Fruit fly (Drosophila melanogaster): ENCODE results near the gene CG42353.

The CG42353 gene

DNA sequence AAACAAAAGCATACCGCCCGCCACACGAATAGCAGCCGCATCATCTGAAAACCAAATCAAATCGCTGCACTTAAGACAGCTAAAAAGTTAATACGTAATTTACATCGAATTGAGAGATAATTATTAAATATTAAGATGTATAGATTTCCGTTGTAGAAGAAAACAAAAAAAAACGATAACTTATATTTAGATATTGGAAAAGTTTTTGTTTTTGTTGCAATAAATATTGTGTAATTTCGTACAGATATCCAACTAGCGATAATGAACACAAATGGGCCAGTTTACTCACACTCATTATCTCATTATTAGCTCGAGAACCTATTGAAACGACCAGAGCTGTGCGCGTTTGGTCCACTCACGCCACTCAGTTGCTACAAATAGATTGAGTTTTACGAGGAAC lies 35.9 kb upstream of the CG42353 start (continued):
- TF ChIP-seq CG4854 (GFP tag; optimal IDR thresholded peaks at IDR 0.05) (no peak), CG14014 (GFP tag; IDR thresholded peaks at IDR 0.05) (no peak), ind (GFP tag; optimal IDR thresholded peaks at IDR 0.05) (peak; percentile 51), fd102C (GFP tag; optimal IDR thresholded peaks at IDR 0.05) (no peak), Mes4 (GFP tag; optimal IDR thresholded peaks at IDR 0.05) (peak; percentile 4), GATAe (GFP tag; conservative IDR thresholded peaks at IDR 0.05) (no peak), salm (tag; optimal IDR thresholded peaks at IDR 0.05) (peak; percentile 52), ERR (GFP tag; optimal IDR thresholded peaks at IDR 0.05) (no peak), NFAT (GFP tag; IDR thresholded peaks at IDR 0.05) (peak; percentile 13; the same call in 1 of the 2 replicates), CG12391 (tag; optimal IDR thresholded peaks at IDR 0.05) (peak; percentile 74), Optix (GFP tag; IDR thresholded peaks at IDR 0.05) (no peak), Lhr (GFP tag; optimal IDR thresholded peaks at IDR 0.05) (peak; percentile 39), klu (GFP tag; IDR thresholded peaks at IDR 0.05) (no peak), CG10366 (GFP tag; IDR thresholded peaks at IDR 0.05) (no peak), Hr51 (GFP tag; optimal IDR thresholded peaks at IDR 0.05) (peak in 1 of 2 experiments; percentile 78), Sin3A (optimal IDR thresholded peaks at IDR 0.05) (no peak), CG34376 (GFP tag; optimal IDR thresholded peaks at IDR 0.05) (no peak), tup (GFP tag; optimal IDR thresholded peaks at IDR 0.05) (no peak), Fer2 (tag; optimal IDR thresholded peaks at IDR 0.05) (no peak), Lim3 (GFP tag; IDR thresholded peaks at IDR 0.05) (no peak), CG12769 (tag; optimal IDR thresholded peaks at IDR 0.05) (peak; percentile 4), CG18476 (GFP tag; optimal IDR thresholded peaks at IDR 0.05) (peak; percentile 39), Opbp (GFP tag; IDR thresholded peaks at IDR 0.05; ENCODE audit: partially characterized antibody) (no peak), h (optimal IDR thresholded peaks at IDR 0.05) (no peak), dati (GFP tag; IDR thresholded peaks at IDR 0.05) (no peak), CG15514 (GFP tag; optimal IDR thresholded peaks at IDR 0.05) (no peak), pfk (GFP tag; optimal IDR thresholded peaks at IDR 0.05) (no peak), Dad (GFP tag; optimal IDR thresholded peaks at IDR 0.05) (peak; percentile 9), knrl (GFP tag; IDR thresholded peaks at IDR 0.05; ENCODE audit: partially characterized antibody) (no peak), CG7786 (GFP tag; optimal IDR thresholded peaks at IDR 0.05) (no peak), prd (optimal IDR thresholded peaks at IDR 0.05) (no peak), prd (GFP tag; IDR thresholded peaks at IDR 0.05) (peak; percentile 48; the same call in 2 of the 3 replicates), Atf3 (GFP tag; optimal IDR thresholded peaks at IDR 0.05) (no peak), pita (GFP tag; optimal IDR thresholded peaks at IDR 0.05) (no peak), lmd (GFP tag; IDR thresholded peaks at IDR 0.05) (peak; percentile 60), CG30020 (tag; optimal IDR thresholded peaks at IDR 0.05) (peak; percentile 19), CG2120 (GFP tag; optimal IDR thresholded peaks at IDR 0.05) (peak; percentile 50), CG8359 (GFP tag; optimal IDR thresholded peaks at IDR 0.05; ENCODE audit: borderline replicate concordance) (peak; percentile 49), her (GFP tag; optimal IDR thresholded peaks at IDR 0.05) (no peak), Fer1 (GFP tag; optimal IDR thresholded peaks at IDR 0.05) (peak; percentile 22), CG17829 (tag; optimal IDR thresholded peaks at IDR 0.05) (peak; percentile 70), stwl (tag; optimal IDR thresholded peaks at IDR 0.05) (no peak), crp (GFP tag; optimal IDR thresholded peaks at IDR 0.05) (peak in 1 of 2 experiments; percentile 10), CG3407 (GFP tag; optimal IDR thresholded peaks at IDR 0.05) (peak; percentile 39), CG9797 (GFP tag; optimal IDR thresholded peaks at IDR 0.05) (no peak), chn (GFP tag; optimal IDR thresholded peaks at IDR 0.05) (peak; percentile 47), lov (optimal IDR thresholded peaks at IDR 0.05) (no peak), lov (GFP tag; IDR thresholded peaks at IDR 0.05) (no peak), ken (GFP tag; IDR thresholded peaks at IDR 0.05) (no peak), CG11696 (GFP tag; IDR thresholded peaks at IDR 0.05) (peak; percentile 75), Kr (GFP tag; optimal IDR thresholded peaks at IDR 0.05) (no peak), zf30C (GFP tag; optimal IDR thresholded peaks at IDR 0.05) (no peak)
